Worm (Caenorhabditis elegans) whole organism, L4 larva: ENCODE results near the gene panl-2.

Experiments
- F26F4.8 ChIP-seq: fragments of 200-800 bp; sonication (Bioruptor generic); conservative IDR thresholded peaks from 2 replicates; pipeline ENCODE4 v1.3.6; 2022; ENCODE audit warnings: missing genetic modification characterization, missing compliant biosample characterization
- F37D6.2 ChIP-seq: sonication (generic microtip); optimal IDR thresholded peaks from 2 replicates; lab custom pipeline; 2016; ENCODE audit warnings: mild to moderate bottlenecking, missing genetic modification characterization, missing compliant biosample characterization
- F44E2.7 ChIP-seq: fragments of 200-800 bp; sonication (Bioruptor generic); IDR thresholded peaks from 2 replicates; pipeline ENCODE4 v2.1.2; 2022; ENCODE audit warnings: missing genetic modification characterization, missing compliant biosample characterization
- R02D3.7 ChIP-seq: fragments of 150-350 bp; sonication (generic microtip); optimal IDR thresholded peaks from 3 replicates; lab custom pipeline; 2014; ENCODE audit warnings: missing biosample characterization, missing genetic modification characterization
- T26A8.4 ChIP-seq: fragments of 200-800 bp; sonication (Bioruptor generic); IDR thresholded peaks from 2 replicates; pipeline ENCODE4 v1.3.6; 2022; ENCODE audit warnings: missing genetic modification characterization, missing compliant biosample characterization
- Y105C5A.15 ChIP-seq: fragments of 200-800 bp; sonication (Bioruptor generic); IDR thresholded peaks from 2 replicates; pipeline ENCODE4 v1.3.6; 2022; ENCODE audit warnings: missing genetic modification characterization, missing compliant biosample characterization
- Y48G9A.11 ChIP-seq: fragments of 200-800 bp; sonication (Bioruptor generic); IDR thresholded peaks from 2 replicates; pipeline ENCODE4 v1.3.6; 2022; ENCODE audit warnings: missing genetic modification reagents, missing genetic modification characterization, missing compliant biosample characterization
- Y75B8A.6 ChIP-seq: fragments of 200-800 bp; sonication (Bioruptor generic); IDR thresholded peaks from 2 replicates; pipeline ENCODE4 v1.3.6; 2022; ENCODE audit warnings: missing genetic modification reagents, missing genetic modification characterization, missing compliant biosample characterization
- ZK546.5 ChIP-seq, 2 experiments: sonication (generic microtip); optimal IDR thresholded peaks; 2 replicates each; lab custom pipeline; 2017; ENCODE audit warnings: missing biosample characterization in 2 of 2, missing genetic modification characterization in 2 of 2
- aha-1 ChIP-seq: fragments of 150-350 bp; peaks from one replicate; lab custom pipeline; 2014; ENCODE audit warnings: missing biosample characterization, missing genetic modification characterization
- arid-1 ChIP-seq: fragments of 200-800 bp; sonication (Bioruptor generic); conservative IDR thresholded peaks from 2 replicates; pipeline ENCODE4 v1.3.6; 2022; ENCODE audit warnings: missing genetic modification reagents, missing genetic modification characterization, missing compliant biosample characterization
- ctbp-1 ChIP-seq: fragments of 200-800 bp; sonication (Bioruptor generic); IDR thresholded peaks from 2 replicates; pipeline ENCODE4 v1.3.6; 2022; ENCODE audit warnings: missing genetic modification reagents, missing genetic modification characterization, missing compliant biosample characterization
- daf-16 ChIP-seq, 3 experiments: sonication (generic microtip); optimal IDR thresholded peaks; 2 replicates each; lab custom pipeline; 2016 to 2017; ENCODE audit warnings: missing genetic modification characterization in 3 of 3, missing genetic modification reagents in 3 of 3, mild to moderate bottlenecking in 2 of 3, missing compliant biosample characterization in 2 of 3, missing biosample characterization in 1 of 3, moderate library complexity in 1 of 3
- dmd-9 ChIP-seq: fragments of 200-800 bp; sonication (Bioruptor generic); IDR thresholded peaks from 2 replicates; pipeline ENCODE4 v1.3.6; 2022; ENCODE audit warnings: missing genetic modification reagents, missing genetic modification characterization, missing compliant biosample characterization
- dpl-1 ChIP-seq: fragments of 150-350 bp; optimal IDR thresholded peaks from 2 replicates; lab custom pipeline; 2014; ENCODE audit warnings: missing biosample characterization, missing genetic modification reagents, missing genetic modification characterization
- egl-43 ChIP-seq: fragments of 200-800 bp; sonication (Bioruptor generic); IDR thresholded peaks from 2 replicates; pipeline ENCODE4 v1.3.6; 2022; ENCODE audit warnings: missing genetic modification reagents, missing genetic modification characterization, missing compliant biosample characterization
- fkh-10 ChIP-seq: fragments of 150-350 bp; optimal IDR thresholded peaks from 2 replicates; lab custom pipeline; 2014; ENCODE audit warnings: missing biosample characterization, missing genetic modification reagents, missing genetic modification characterization
- hlh-11 ChIP-seq: fragments of 200-800 bp; sonication (Bioruptor generic); optimal IDR thresholded peaks from 2 replicates; lab custom pipeline; 2018; ENCODE audit warnings: mild to moderate bottlenecking, missing genetic modification characterization, missing compliant biosample characterization
- lim-7 ChIP-seq: fragments of 200-800 bp; sonication (Bioruptor generic); IDR thresholded peaks from 2 replicates; pipeline ENCODE4 v1.3.6; 2022; ENCODE audit warnings: missing genetic modification characterization, missing compliant biosample characterization
- lin-1 ChIP-seq: fragments of 200-800 bp; sonication (Bioruptor generic); IDR thresholded peaks from 2 replicates; pipeline ENCODE4 v1.3.6; 2022; ENCODE audit warnings: missing genetic modification reagents, missing genetic modification characterization, missing compliant biosample characterization
- lin-13 ChIP-seq: fragments of 150-350 bp; optimal IDR thresholded peaks from 2 replicates; lab custom pipeline; 2014; ENCODE audit warnings: missing biosample characterization, missing genetic modification reagents, missing genetic modification characterization
- lin-15B ChIP-seq: fragments of 150-350 bp; sonication (generic microtip); optimal IDR thresholded peaks from 3 replicates; lab custom pipeline; 2014; ENCODE audit warnings: missing biosample characterization, missing genetic modification characterization
- lin-39 ChIP-seq: fragments of 150-350 bp; optimal IDR thresholded peaks from 2 replicates; lab custom pipeline; 2014; ENCODE audit warnings: missing biosample characterization, missing genetic modification reagents, missing genetic modification characterization
- lir-3 ChIP-seq: sonication (generic microtip); optimal IDR thresholded peaks from 2 replicates; lab custom pipeline; 2016; ENCODE audit warnings: mild to moderate bottlenecking, missing genetic modification characterization, missing compliant biosample characterization
- lsy-2 ChIP-seq, 2 experiments: fragments of 150-350 bp in 1 of 2; sonication (generic microtip) in 1 of 2; optimal IDR thresholded peaks; 2 replicates each; lab custom pipeline; 2014 to 2017; ENCODE audit warnings: missing biosample characterization in 2 of 2, missing genetic modification characterization in 2 of 2
- mes-2 ChIP-seq: sonication (generic microtip); optimal IDR thresholded peaks from 2 replicates; lab custom pipeline; 2016; ENCODE audit warnings: missing genotype, mild to moderate bottlenecking, missing genetic modification characterization, missing compliant biosample characterization; ENCODE audit not compliant: poor library complexity, severe bottlenecking
- mxl-2 ChIP-seq: fragments of 200-800 bp; sonication (Bioruptor generic); conservative IDR thresholded peaks from 2 replicates; pipeline ENCODE4 v1.3.6; 2022; ENCODE audit warnings: missing genetic modification reagents, missing genetic modification characterization, missing compliant biosample characterization
- nhr-111 ChIP-seq: fragments of 200-800 bp; sonication (Bioruptor generic); optimal IDR thresholded peaks from 2 replicates; lab custom pipeline; 2018; ENCODE audit warnings: mild to moderate bottlenecking, missing genetic modification characterization, missing compliant biosample characterization
- pha-4 ChIP-seq, 2 experiments: fragments of 150-350 bp in 1 of 2; fragments of 200-800 bp in 1 of 2; sonication (Bioruptor generic) in 1 of 2; IDR thresholded peaks in 1 of 2; optimal IDR thresholded peaks in 1 of 2; 2 replicates each; pipeline versions ENCODE4 v1.3.6 to Lab custom; 2014 to 2022; ENCODE audit warnings: missing genetic modification characterization in 2 of 2, missing genetic modification reagents in 2 of 2, missing biosample characterization in 1 of 2, missing compliant biosample characterization in 1 of 2
- php-3 ChIP-seq: fragments of 200-800 bp; sonication (Bioruptor generic); IDR thresholded peaks from 2 replicates; pipeline ENCODE4 v1.3.6; 2022; ENCODE audit warnings: missing genetic modification reagents, missing genetic modification characterization, missing compliant biosample characterization
- pqm-1 ChIP-seq: sonication (generic microtip); optimal IDR thresholded peaks from 2 replicates; lab custom pipeline; 2017; ENCODE audit warnings: missing biosample characterization, missing genetic modification characterization
- rbr-2 ChIP-seq: sonication (generic microtip); optimal IDR thresholded peaks from 2 replicates; lab custom pipeline; 2016; ENCODE audit warnings: missing genotype, missing genetic modification characterization, missing compliant biosample characterization
- saeg-2 ChIP-seq: fragments of 200-800 bp; sonication (Bioruptor generic); IDR thresholded peaks from 2 replicates; pipeline ENCODE4 v1.3.6; 2022; ENCODE audit warnings: missing genetic modification reagents, missing genetic modification characterization, missing compliant biosample characterization
- set-16 ChIP-seq: fragments of 200-800 bp; sonication (Bioruptor generic); IDR thresholded peaks from 2 replicates; pipeline ENCODE4 v1.3.6; 2022; ENCODE audit warnings: missing genetic modification reagents, missing genetic modification characterization, missing compliant biosample characterization
- snpc-1.2 ChIP-seq: fragments of 200-800 bp; sonication (Bioruptor generic); IDR thresholded peaks from 2 replicates; pipeline ENCODE4 v1.3.6; 2022; ENCODE audit warnings: missing genetic modification reagents, missing genetic modification characterization, missing compliant biosample characterization
- spr-1 ChIP-seq: sonication (generic microtip); optimal IDR thresholded peaks from 2 replicates; lab custom pipeline; 2016; ENCODE audit warnings: mild to moderate bottlenecking, missing genetic modification characterization, missing compliant biosample characterization
- spr-3 ChIP-seq: fragments of 200-800 bp; sonication (Bioruptor generic); optimal IDR thresholded peaks from 2 replicates; lab custom pipeline; 2018; ENCODE audit warnings: mild to moderate bottlenecking, missing genetic modification characterization, missing compliant biosample characterization
- tra-1 ChIP-seq: fragments of 200-800 bp; sonication (Bioruptor generic); IDR thresholded peaks from 2 replicates; pipeline ENCODE4 v1.3.6; 2022; ENCODE audit warnings: missing genetic modification reagents, missing genetic modification characterization, missing compliant biosample characterization
- unc-130 ChIP-seq: sonication (generic microtip); optimal IDR thresholded peaks from 2 replicates; lab custom pipeline; 2016; ENCODE audit warnings: missing genetic modification reagents, missing genetic modification characterization, missing compliant biosample characterization
- unc-62 ChIP-seq, 3 experiments: fragments of 150-350 bp in 1 of 3; sonication (generic microtip); optimal IDR thresholded peaks in 2 of 3; peaks in 1 of 3; 1 replicate in 1 of 3; 2 replicates in 2 of 3; lab custom pipeline; 2014 to 2017; ENCODE audit warnings: missing biosample characterization in 3 of 3, missing genetic modification characterization in 3 of 3, missing genetic modification reagents in 3 of 3, missing genotype in 1 of 3
- zip-11 ChIP-seq: fragments of 200-800 bp; sonication (Bioruptor generic); IDR thresholded peaks from 2 replicates; pipeline ENCODE4 v1.3.6; 2022; ENCODE audit warnings: missing genetic modification characterization, missing compliant biosample characterization
- zip-2 ChIP-seq: fragments of 150-350 bp; optimal IDR thresholded peaks from 2 replicates; lab custom pipeline; 2014; ENCODE audit warnings: missing biosample characterization, missing genetic modification characterization
- ztf-11 ChIP-seq: fragments of 150-350 bp; optimal IDR thresholded peaks from 2 replicates; lab custom pipeline; 2014; ENCODE audit warnings: missing biosample characterization, missing genetic modification characterization

The panl-2 gene

DNA sequence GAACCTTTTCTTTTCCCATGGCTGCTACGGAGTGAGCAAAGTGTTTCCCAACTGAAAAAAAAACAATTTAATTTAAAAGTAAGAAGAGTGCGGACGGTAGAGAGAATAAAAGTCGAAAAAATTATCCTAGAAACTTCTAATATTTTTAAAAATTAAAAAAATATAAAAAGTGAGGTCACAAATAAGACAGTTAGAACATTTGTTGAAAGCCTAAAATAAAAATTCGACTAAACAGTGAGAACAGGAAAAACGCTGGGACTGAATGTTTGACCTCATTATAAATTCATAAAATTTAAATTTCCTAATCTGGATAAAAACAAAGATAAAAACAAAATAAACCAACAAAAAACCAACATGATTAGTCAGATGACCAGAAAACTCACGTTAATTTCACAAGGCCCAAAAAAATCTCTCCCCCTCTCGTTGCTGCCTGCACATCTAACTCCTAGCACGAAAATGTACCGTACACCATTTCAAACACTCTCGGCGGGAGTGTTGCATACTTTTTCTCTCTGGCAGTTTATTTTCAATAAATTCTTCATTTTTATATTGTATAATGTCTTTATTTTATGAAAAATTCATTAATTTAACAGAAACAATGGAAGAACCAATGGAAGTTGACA is 3.8 kb upstream of the panl-2 start, which contains the start of the genes eef-1A.1 and rfc-4 (continued):
- TF ChIP-seq unc-62 (GFP tag; optimal IDR thresholded peaks at IDR 0.05 in 1 of 2; lab: Kevin White, UChicago) (peak in 1 of 2 experiments; percentile 99), unc-62 (tag; optimal IDR thresholded peaks at IDR 0.05; lab: Kevin White, UChicago) (no peak), spr-3 (GFP tag; lab: Kevin White, UChicago) (peak; percentile 55), ctbp-1 (GFP tag; lab: Robert Waterston, UW) (peak; percentile 78), ztf-11 (no peak), fkh-10 (peak; percentile 96), spr-1 (tag; lab: Kevin White, UChicago) (peak; percentile 82), lin-39 (tag; lab: Kevin White, UChicago) (peak; percentile 55), pqm-1 (tag; lab: Kevin White, UChicago) (peak; percentile 41)

DNA sequence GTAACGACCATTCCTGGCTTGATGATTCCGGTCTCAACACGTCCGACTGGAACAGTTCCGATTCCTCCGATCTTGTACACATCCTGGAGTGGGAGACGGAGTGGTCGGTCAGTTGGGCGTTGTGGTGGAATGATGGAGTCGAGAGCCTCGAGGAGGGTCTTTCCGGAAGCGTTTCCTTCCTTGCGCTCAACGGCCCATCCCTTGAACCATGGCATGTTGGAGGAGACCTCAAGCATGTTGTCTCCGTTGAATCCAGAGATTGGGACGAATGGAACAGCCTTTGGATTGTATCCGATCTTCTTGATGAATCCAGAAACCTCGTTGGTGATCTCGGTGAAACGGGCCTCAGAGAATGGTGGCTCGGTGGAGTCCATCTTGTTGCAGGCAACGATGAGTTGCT is 2.8 kb upstream of the panl-2 start:
- TF ChIP-seq lin-13 (GFP tag; lab: Kevin White, UChicago) (no peak), ZK546.5 (tag; optimal IDR thresholded peaks at IDR 0.05; lab: Kevin White, UChicago) (no peak), snpc-1.2 (GFP tag; lab: Robert Waterston, UW) (peak; percentile 58), set-16 (GFP tag; lab: Robert Waterston, UW) (peak; percentile 51), saeg-2 (GFP tag; lab: Robert Waterston, UW) (no peak), spr-1 (tag; lab: Kevin White, UChicago) (no peak), lir-3 (tag; lab: Kevin White, UChicago) (no peak), F37D6.2 (no peak), rbr-2 (no peak), hlh-11 (tag; lab: Kevin White, UChicago) (no peak), lin-15B (tag; lab: Kevin White, UChicago) (no peak)

DNA sequence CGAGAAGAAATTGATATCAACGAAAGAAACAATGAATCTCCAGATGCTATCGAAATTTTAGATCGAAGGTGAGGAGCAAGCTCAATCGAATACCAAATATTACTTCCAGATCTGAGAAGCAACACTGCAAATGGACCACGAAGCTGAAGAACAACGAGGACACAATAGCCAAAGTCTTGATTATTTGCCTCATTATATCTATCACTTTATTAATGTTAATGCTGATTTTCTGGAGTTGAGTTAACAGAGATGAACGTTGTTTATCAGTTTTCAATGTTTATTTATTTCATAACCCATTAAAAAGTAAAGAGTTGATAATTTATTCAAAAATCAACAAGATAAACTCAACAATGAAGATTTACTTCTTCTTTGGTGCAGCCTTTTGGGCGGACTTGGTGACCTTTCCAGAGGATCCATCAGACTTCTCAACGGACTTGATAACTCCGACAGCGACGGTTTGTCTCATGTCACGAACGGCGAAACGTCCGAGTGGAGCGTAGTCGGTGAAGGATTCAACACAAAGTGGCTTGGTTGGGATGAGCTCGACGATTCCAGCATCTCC is 1.9 kb upstream of the panl-2 start:
- TF ChIP-seq Y75B8A.6 (GFP tag; lab: Robert Waterston, UW) = 0 out of 2 replicates have a peak, but pooled peaks have one; percentile 24
- no peak for TF ChIP-seq zip-11
- TF ChIP-seq nhr-111 (GFP tag; lab: Kevin White, UChicago) = no peak
- TF ChIP-seq snpc-1.2 (GFP tag; lab: Robert Waterston, UW) = peak; percentile 76
- TF ChIP-seq spr-1 (tag; lab: Kevin White, UChicago) = no peak
- TF ChIP-seq egl-43 (GFP tag; lab: Robert Waterston, UW) = no peak
- no peak for TF ChIP-seq daf-16 (GFP tag; optimal IDR thresholded peaks at IDR 0.05; lab: Kevin White, UChicago)
- peak; percentile 14 for TF ChIP-seq daf-16 (tag; optimal IDR thresholded peaks at IDR 0.05; lab: Kevin White, UChicago)
- TF ChIP-seq lin-13 (GFP tag; lab: Kevin White, UChicago) = peak; percentile 17
- peak; percentile 25 for TF ChIP-seq R02D3.7 (tag; lab: Kevin White, UChicago)
- TF ChIP-seq T26A8.4 (GFP tag; lab: Robert Waterston, UW) = peak; percentile 52; the same call in 1 of the 2 replicates
- peak; percentile 28; the same call in 1 of the 2 replicates for TF ChIP-seq tra-1 (GFP tag; lab: Robert Waterston, UW)
- TF ChIP-seq Y48G9A.11 (GFP tag; lab: Robert Waterston, UW) = peak; percentile 84
- TF ChIP-seq lim-7 (GFP tag; lab: Robert Waterston, UW) = peak; percentile 6; the same call in 1 of the 2 replicates
- peak; percentile 27; the same call in 1 of the 2 replicates for TF ChIP-seq lin-1 (GFP tag; lab: Robert Waterston, UW)
- no peak for TF ChIP-seq F44E2.7 (GFP tag; lab: Robert Waterston, UW)
- peak; percentile 76 for TF ChIP-seq unc-130 (GFP tag; lab: Kevin White, UChicago)
- TF ChIP-seq pha-4 (GFP tag; IDR thresholded peaks at IDR 0.05; lab: Robert Waterston, UW) = peak; percentile 59; the same call in 1 of the 2 replicates
- TF ChIP-seq pha-4 (tag; optimal IDR thresholded peaks at IDR 0.05; lab: Kevin White, UChicago) = no peak
- no peak for TF ChIP-seq F26F4.8 (GFP tag; lab: Robert Waterston, UW)
- TF ChIP-seq aha-1 = peak; percentile 20
- no peak for TF ChIP-seq ZK546.5 (tag; optimal IDR thresholded peaks at IDR 0.05; lab: Kevin White, UChicago)
- TF ChIP-seq Y105C5A.15 (GFP tag; lab: Robert Waterston, UW) = no peak
- no peak for TF ChIP-seq dmd-9 (GFP tag; lab: Robert Waterston, UW)
- TF ChIP-seq lsy-2 (tag; optimal IDR thresholded peaks at IDR 0.05; lab: Kevin White, UChicago) = peak in 1 of 2 experiments; percentile 52
- TF ChIP-seq mxl-2 = no peak
- TF ChIP-seq php-3 (GFP tag; lab: Robert Waterston, UW) = no peak
- no peak for TF ChIP-seq ctbp-1 (GFP tag; lab: Robert Waterston, UW)
- peak; percentile 37 for TF ChIP-seq mes-2 (tag; lab: Kevin White, UChicago)
- TF ChIP-seq zip-2 = no peak
- TF ChIP-seq arid-1 (GFP tag; lab: Robert Waterston, UW) = peak; percentile 76
- TF ChIP-seq dpl-1 (GFP tag; lab: Kevin White, UChicago) = no peak
